Worm (Caenorhabditis elegans) whole organism, dauer: ENCODE data around the gene cgt-1.

Experiments
- unc-62 ChIP-seq: sonication (generic microtip); optimal IDR thresholded peaks from 2 replicates; lab custom pipeline; 2017; ENCODE audit warnings: missing biosample characterization, missing genetic modification reagents, missing genetic modification characterization

The cgt-1 gene

DNA sequence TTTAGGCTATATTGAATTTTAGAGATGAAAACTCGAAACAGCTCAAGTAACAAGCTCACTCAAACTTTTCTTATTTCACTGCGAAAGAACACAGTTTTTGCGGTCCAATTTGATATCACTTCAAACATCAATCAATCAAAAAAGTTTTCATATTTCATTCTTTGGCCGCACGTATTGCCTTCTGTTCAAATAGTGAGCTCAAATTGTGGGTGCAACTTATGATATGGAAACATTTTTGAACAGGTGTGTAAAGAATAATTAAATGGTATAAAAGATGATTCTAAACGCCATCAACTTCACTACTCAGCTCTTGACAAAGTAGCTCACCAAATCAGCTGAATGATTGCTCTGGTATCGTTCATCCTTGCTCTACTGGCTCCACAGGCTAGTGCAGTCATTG lies 11.0 kb upstream of the cgt-1 start, which contains the start of gene T06C12.14:
T06C12.14 (plus strand) TSS at position 301 of the 400 bp plus-strand sequence.
- no peak for TF ChIP-seq unc-62 (GFP tag; lab: Kevin White, UChicago)

ce11 chrV:15897696-15898095 lies 9.0 kb upstream of the cgt-1 start, which contains the start of gene str-60:
Gene str-60, plus strand, starts transcription at chrV:15897996.
- no peak for TF ChIP-seq unc-62 (GFP tag; lab: Kevin White, UChicago)

DNA sequence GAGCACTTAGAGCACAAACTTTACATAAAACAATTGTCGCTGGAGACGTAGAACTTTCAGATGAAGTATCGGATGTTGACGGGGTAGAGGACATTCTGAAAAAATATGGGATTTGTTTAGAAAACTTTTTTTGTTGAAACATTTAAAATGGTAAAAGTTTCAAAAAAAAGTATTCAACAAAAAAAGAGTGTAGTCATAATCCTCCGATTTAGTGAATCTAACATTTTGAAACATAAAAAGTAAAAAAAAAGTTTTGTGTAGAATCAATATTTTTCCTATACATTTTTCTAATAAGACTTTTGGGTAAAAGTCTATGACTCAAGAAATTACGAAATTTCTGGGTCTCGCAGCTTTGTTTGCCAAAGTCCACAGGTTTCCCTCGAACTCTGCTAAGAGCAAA lies 8.0 kb upstream of the cgt-1 start, which contains the start of gene nhr-213:
nhr-213 (minus strand) TSS at position 101 of the 400 bp plus-strand sequence.
- no peak for TF ChIP-seq unc-62 (GFP tag; lab: Kevin White, UChicago)

DNA sequence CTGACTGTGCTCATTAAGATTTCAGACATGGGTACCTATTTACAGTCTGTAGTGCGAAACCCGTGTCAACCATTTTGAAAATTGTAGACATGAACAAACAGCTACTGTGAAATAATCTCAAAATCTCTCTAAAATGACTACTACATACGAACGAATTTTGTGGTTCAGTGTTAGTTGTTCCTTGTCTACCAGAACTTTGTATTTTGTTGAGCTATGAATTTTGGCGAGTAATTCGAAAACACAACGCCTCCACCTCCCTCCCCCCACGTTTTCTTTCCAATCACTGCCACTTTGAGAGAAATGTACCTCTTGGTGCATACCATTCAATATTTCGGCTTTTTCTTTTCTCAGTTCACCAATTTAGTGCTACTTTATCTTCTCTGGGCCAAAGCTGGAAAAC lies 4.0 kb upstream of the cgt-1 start, which contains the start of gene T06C12.11:
T06C12.11 (plus strand) TSS at position 301 of the 400 bp plus-strand sequence.
- TF ChIP-seq unc-62 (GFP tag; lab: Kevin White, UChicago): no peak

DNA sequence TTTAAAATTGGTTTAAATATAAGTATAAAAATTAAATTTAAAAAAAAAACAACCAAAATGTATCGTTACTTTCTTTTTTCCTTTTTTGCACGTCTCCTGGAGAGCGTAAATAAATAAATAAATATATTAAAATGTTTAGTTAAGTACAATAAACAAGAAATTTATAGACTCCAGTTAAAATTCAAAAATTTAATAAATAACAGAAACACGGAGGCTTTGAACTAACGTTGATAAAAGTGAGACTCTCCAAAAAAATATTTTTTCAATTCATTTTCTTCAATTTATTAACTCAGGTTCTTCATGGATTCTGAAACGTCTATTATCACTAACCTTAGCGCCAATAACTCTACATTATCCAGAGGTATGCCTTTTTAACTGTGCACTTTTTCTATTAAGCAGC lies 3.1 kb upstream of the cgt-1 start, which contains the start of gene T06C12.12:
T06C12.12 (plus strand) TSS at position 301 of the 400 bp plus-strand sequence.
- TF ChIP-seq unc-62 (GFP tag; lab: Kevin White, UChicago): no peak

- TF ChIP-seq unc-62 (GFP tag; lab: Kevin White, UChicago): no peak
Measured at ce11 chrV:15891279-15891678, 2.6 kb upstream of the cgt-1 start.

ce11 chrV:15890115-15890514 lies 1.5 kb upstream of the cgt-1 start:
- no peak for TF ChIP-seq unc-62 (GFP tag; lab: Kevin White, UChicago)

- TF ChIP-seq unc-62 (GFP tag; lab: Kevin White, UChicago): no peak
Measured at ce11 chrV:15887708-15888295, 849 bp downstream of the cgt-1 start.

DNA sequence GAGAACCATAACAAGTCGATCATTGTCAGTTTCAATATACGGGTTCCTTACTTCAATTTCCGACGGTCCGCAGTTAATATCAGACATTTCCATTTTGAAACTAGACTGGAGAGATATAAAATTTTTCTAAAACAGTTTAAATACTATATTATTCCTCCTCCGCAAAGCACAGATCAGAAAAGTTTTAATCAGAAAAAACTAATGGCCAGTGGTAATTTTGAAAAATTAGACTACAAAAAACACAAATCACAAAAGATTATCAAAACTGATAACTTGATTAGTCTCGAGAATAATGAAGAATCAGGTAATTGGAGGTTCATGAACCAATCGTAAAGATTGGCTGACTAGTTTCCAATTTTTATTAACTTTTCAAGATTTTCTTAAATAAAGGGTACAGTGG lies 2.7 kb downstream of the cgt-1 start, which contains the start of gene T06C12.9:
T06C12.9 (minus strand) TSS at position 101 of the 400 bp plus-strand sequence.
- TF ChIP-seq unc-62 (GFP tag; lab: Kevin White, UChicago): no peak

- TF ChIP-seq unc-62 (GFP tag; lab: Kevin White, UChicago): no peak
Measured at ce11 chrV:15884698-15885097, 4.0 kb downstream of the cgt-1 start, which contains the start of gene oac-42. Gene oac-42, minus strand, starts transcription at chrV:15884798.

ce11 chrV:15880705-15881104 lies 7.9 kb downstream of the cgt-1 start:
- TF ChIP-seq unc-62 (GFP tag; lab: Kevin White, UChicago): no peak

ce11 chrV:15880033-15880432 lies 8.6 kb downstream of the cgt-1 start:
- no peak for TF ChIP-seq unc-62 (GFP tag; lab: Kevin White, UChicago)

ce11 chrV:15879508-15879907 lies 9.1 kb downstream of the cgt-1 start, which contains the start of gene nhr-84:
Gene nhr-84, minus strand, starts transcription at chrV:15879608.
- no peak for TF ChIP-seq unc-62 (GFP tag; lab: Kevin White, UChicago)

DNA sequence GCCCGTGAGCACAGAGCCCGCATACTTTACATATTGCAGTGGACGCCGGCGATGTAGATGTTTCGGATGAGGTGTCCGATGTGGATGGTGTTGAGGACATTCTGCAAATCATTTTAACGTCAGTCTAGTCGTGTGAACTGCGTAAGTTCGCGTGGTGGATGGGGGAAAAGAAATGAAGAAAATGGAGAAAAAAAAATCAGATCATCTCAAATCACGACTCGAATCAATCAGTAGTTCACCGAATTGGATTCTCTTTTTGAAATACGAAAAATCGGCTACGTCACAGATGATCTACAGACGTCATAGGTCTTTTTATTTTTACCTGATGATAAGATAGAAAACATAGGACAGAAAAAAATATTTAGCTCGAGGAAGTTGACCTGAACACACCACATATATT lies 12.3 kb downstream of the cgt-1 start, which contains the start of gene nhr-102:
nhr-102 (minus strand) TSS at position 101 of the 400 bp plus-strand sequence.
- no peak for TF ChIP-seq unc-62 (GFP tag; lab: Kevin White, UChicago)

- TF ChIP-seq unc-62 (GFP tag; lab: Kevin White, UChicago): no peak
Measured at ce11 chrV:15873762-15874161, 14.9 kb downstream of the cgt-1 start.

- no peak for TF ChIP-seq unc-62 (GFP tag; lab: Kevin White, UChicago)
Measured at ce11 chrV:15872273-15872672, 16.4 kb downstream of the cgt-1 start, which contains the start of gene str-56. Gene str-56, plus strand, starts transcription at chrV:15872573.

- TF ChIP-seq unc-62 (GFP tag; lab: Kevin White, UChicago): no peak
Measured at ce11 chrV:15870356-15870755, 18.3 kb downstream of the cgt-1 start, which contains the start of gene str-57. Gene str-57, plus strand, starts transcription at chrV:15870656.
